Fruit fly (Drosophila melanogaster): ENCODE results near the gene Or10a.

dm6 chrX:11441829-11442634, 24.8 kb upstream of the Or10a start, which contains the start of gene Sk1:
- TF ChIP-seq usp (GFP tag; optimal IDR thresholded peaks at IDR 0.05) (no peak), psq (optimal IDR thresholded peaks at IDR 0.05) (no peak), CG8478 (optimal IDR thresholded peaks at IDR 0.05) (no peak), pan (optimal IDR thresholded peaks at IDR 0.05) (no peak)
